Worm (Caenorhabditis elegans): ENCODE results near the gene K03H1.13.

- no peak for TF ChIP-seq ztf-11 (tag; optimal IDR thresholded peaks at IDR 0.05)
- TF ChIP-seq nhr-28 (tag; optimal IDR thresholded peaks at IDR 0.05), result no peak
- TF ChIP-seq lin-15B (tag; optimal IDR thresholded peaks at IDR 0.05), result no peak
- TF ChIP-seq tbx-2 (tag; optimal IDR thresholded peaks at IDR 0.05), result no peak
- TF ChIP-seq nhr-11 (tag; optimal IDR thresholded peaks at IDR 0.05), result no peak
- TF ChIP-seq snpc-4 (tag; optimal IDR thresholded peaks at IDR 0.05), result no peak
These were observed 32.0 kb upstream of the K03H1.13 start for ce11 chrIII:9982119-9982642.
